Fruit fly (Drosophila melanogaster): ENCODE measurements around the gene CG6310.

The CG6310 gene

dm6 chr3L:11047877-11048276, 21.8 kb downstream of the CG6310 start:
- TF ChIP-seq Bteb2 (GFP tag; optimal IDR thresholded peaks at IDR 0.05), result no peak
- no peak for TF ChIP-seq h (optimal IDR thresholded peaks at IDR 0.05)
- TF ChIP-seq fd64A (GFP tag; optimal IDR thresholded peaks at IDR 0.05), result peak; percentile 59
- TF ChIP-seq ems (GFP tag; optimal IDR thresholded peaks at IDR 0.05), result peak; percentile 50
- TF ChIP-seq CG7786 (GFP tag; optimal IDR thresholded peaks at IDR 0.05), result peak; percentile 65
- TF ChIP-seq tll (GFP tag; optimal IDR thresholded peaks at IDR 0.05), result no peak
- TF ChIP-seq wor (GFP tag; IDR thresholded peaks at IDR 0.05), result no peak
- TF ChIP-seq ara (GFP tag; IDR thresholded peaks at IDR 0.05), result peak; percentile 55; the same call in 1 of the 2 replicates
- TF ChIP-seq Dip3 (GFP tag; optimal IDR thresholded peaks at IDR 0.05), result no peak
- peak; percentile 60 for TF ChIP-seq CG10366 (GFP tag; IDR thresholded peaks at IDR 0.05)
- TF ChIP-seq HLHmδ (GFP tag; optimal IDR thresholded peaks at IDR 0.05), result peak; percentile 71
- peak; percentile 44 for TF ChIP-seq Sry-δ (GFP tag; optimal IDR thresholded peaks at IDR 0.05)
- TF ChIP-seq Dip2 (GFP tag; IDR thresholded peaks at IDR 0.05), result no peak
- peak; percentile 39; the same call in 1 of the 2 replicates for TF ChIP-seq dimm (GFP tag; IDR thresholded peaks at IDR 0.05)
- TF ChIP-seq sens-2 (GFP tag; IDR thresholded peaks at IDR 0.05), result peak; percentile 76
- no peak for TF ChIP-seq CG18599 (GFP tag; optimal IDR thresholded peaks at IDR 0.05)
- peak; percentile 39 for TF ChIP-seq CG15601 (tag; optimal IDR thresholded peaks at IDR 0.05)
- peak; percentile 67 for TF ChIP-seq H2.0 (GFP tag; IDR thresholded peaks at IDR 0.05)
- peak in 1 of 2 experiments; percentile 72 for TF ChIP-seq bsh (GFP tag; optimal IDR thresholded peaks at IDR 0.05)
- TF ChIP-seq CG30431 (GFP tag; optimal IDR thresholded peaks at IDR 0.05), result peak; percentile 71
- TF ChIP-seq ATbp (GFP tag; optimal IDR thresholded peaks at IDR 0.05), result peak; percentile 65
- TF ChIP-seq crc (GFP tag; optimal IDR thresholded peaks at IDR 0.05), result no peak
- no peak for TF ChIP-seq lbe (GFP tag; optimal IDR thresholded peaks at IDR 0.05)
- no peak for TF ChIP-seq cwo (GFP tag; optimal IDR thresholded peaks at IDR 0.05)
- peak; percentile 81 for TF ChIP-seq Dbx (GFP tag; IDR thresholded peaks at IDR 0.05)
- peak; percentile 7 for TF ChIP-seq CG3281 (GFP tag; optimal IDR thresholded peaks at IDR 0.05)
- no peak for TF ChIP-seq CG14860 (GFP tag; IDR thresholded peaks at IDR 0.05; ENCODE audit: partially characterized antibody)
- TF ChIP-seq NC2β (GFP tag; optimal IDR thresholded peaks at IDR 0.05), result peak; percentile 85
- TF ChIP-seq nerfin-1 (tag; optimal IDR thresholded peaks at IDR 0.05), result peak; percentile 43
- TF ChIP-seq Doc2 (GFP tag; IDR thresholded peaks at IDR 0.05), result no peak
- TF ChIP-seq CG8281 (tag; optimal IDR thresholded peaks at IDR 0.05), result peak; percentile 48
- peak; percentile 72 for TF ChIP-seq ewg (GFP tag; optimal IDR thresholded peaks at IDR 0.05)
- TF ChIP-seq nau (GFP tag; optimal IDR thresholded peaks at IDR 0.05), result peak; percentile 64
- TF ChIP-seq Dad (GFP tag; optimal IDR thresholded peaks at IDR 0.05), result peak; percentile 65
- peak in 1 of 2 experiments; percentile 14 for TF ChIP-seq crp (GFP tag; optimal IDR thresholded peaks at IDR 0.05)
- peak; percentile 60; the same call in 1 of the 2 replicates for TF ChIP-seq CG8765 (GFP tag; IDR thresholded peaks at IDR 0.05)
- peak; percentile 82; the same call in 2 of the 3 replicates for TF ChIP-seq sr (GFP tag; IDR thresholded peaks at IDR 0.05)
- TF ChIP-seq CG33213 (GFP tag; optimal IDR thresholded peaks at IDR 0.05), result peak; percentile 85
- TF ChIP-seq otp (GFP tag; IDR thresholded peaks at IDR 0.05), result peak; percentile 90
- peak; percentile 49 for TF ChIP-seq CG16815 (GFP tag; optimal IDR thresholded peaks at IDR 0.05)
- TF ChIP-seq CG17186 (GFP tag; optimal IDR thresholded peaks at IDR 0.05), result no peak
- peak; percentile 50 for TF ChIP-seq CG12391 (tag; optimal IDR thresholded peaks at IDR 0.05)
- no peak for TF ChIP-seq esg (GFP tag; conservative IDR thresholded peaks at IDR 0.05)
- no peak for TF ChIP-seq Nf-YB (GFP tag; optimal IDR thresholded peaks at IDR 0.05)
- no peak for TF ChIP-seq hth (optimal IDR thresholded peaks at IDR 0.05)
- TF ChIP-seq CG9817 (tag; optimal IDR thresholded peaks at IDR 0.05), result peak; percentile 65
- TF ChIP-seq CG11456 (GFP tag; IDR thresholded peaks at IDR 0.05), result peak; percentile 96
- peak; percentile 85 for TF ChIP-seq CG17912 (GFP tag; optimal IDR thresholded peaks at IDR 0.05)
- TF ChIP-seq dysf (GFP tag; IDR thresholded peaks at IDR 0.05), result peak; percentile 85
- TF ChIP-seq MESR4 (GFP tag; optimal IDR thresholded peaks at IDR 0.05), result no peak
- peak; percentile 90 for TF ChIP-seq CG14965 (GFP tag; optimal IDR thresholded peaks at IDR 0.05; ENCODE audit: borderline replicate concordance)
